Worm (Caenorhabditis elegans) whole organism, L2 larva: ENCODE data around the gene D1086.18.
A peak's percentile ranks its signal among the peaks of the same experiment; 100 is the strongest.

Experiments
- C34F6.9 ChIP-seq: fragments of 150-350 bp; optimal IDR thresholded peaks from 2 replicates; lab custom pipeline; 2014; ENCODE audit warnings: missing biosample characterization, missing genetic modification characterization
- F13H6.1 ChIP-seq: sonication (generic microtip); optimal IDR thresholded peaks from 2 replicates; lab custom pipeline; 2016; ENCODE audit warnings: missing genetic modification characterization, missing compliant biosample characterization
- R02D3.7 ChIP-seq: fragments of 150-350 bp; optimal IDR thresholded peaks from 2 replicates; lab custom pipeline; 2014; ENCODE audit warnings: missing biosample characterization, missing genetic modification characterization
- Y55F3AM.14 ChIP-seq: fragments of 200-800 bp; sonication (Bioruptor generic); optimal IDR thresholded peaks from 2 replicates; lab custom pipeline; 2018; ENCODE audit warnings: mild to moderate bottlenecking, missing genetic modification characterization, missing compliant biosample characterization
- ZK546.5 ChIP-seq: sonication (generic microtip); optimal IDR thresholded peaks from 2 replicates; lab custom pipeline; 2017; ENCODE audit warnings: missing biosample characterization, missing genetic modification characterization
- alr-1 ChIP-seq: fragments of 150-350 bp; optimal IDR thresholded peaks from 2 replicates; lab custom pipeline; 2014; ENCODE audit warnings: missing biosample characterization, missing genetic modification characterization
- aly-2 ChIP-seq: fragments of 150-350 bp; optimal IDR thresholded peaks from 2 replicates; lab custom pipeline; 2014; ENCODE audit warnings: missing biosample characterization, missing genetic modification characterization
- ama-1 ChIP-seq: fragments of 150-350 bp; optimal IDR thresholded peaks from 2 replicates; lab custom pipeline; 2018; ENCODE audit warnings: inconsistent platforms
- blmp-1 ChIP-seq: sonication (generic microtip); optimal IDR thresholded peaks from 2 replicates; lab custom pipeline; 2017; ENCODE audit warnings: missing genetic modification characterization, mild to moderate bottlenecking, missing compliant biosample characterization, antibody characterized with exemption, moderate library complexity; ENCODE audit not compliant: insufficient read depth
- ceh-16 ChIP-seq: fragments of 150-350 bp; optimal IDR thresholded peaks from 2 replicates; lab custom pipeline; 2014; ENCODE audit warnings: missing biosample characterization, missing genetic modification characterization
- ceh-82 ChIP-seq: fragments of 150-350 bp; optimal IDR thresholded peaks from 2 replicates; lab custom pipeline; 2014; ENCODE audit warnings: missing biosample characterization, missing genetic modification characterization
- crh-2 ChIP-seq: sonication (generic microtip); optimal IDR thresholded peaks from 2 replicates; lab custom pipeline; 2017; ENCODE audit warnings: missing biosample characterization, missing genetic modification characterization
- dmd-4 ChIP-seq: sonication (generic microtip); optimal IDR thresholded peaks from 2 replicates; lab custom pipeline; 2017; ENCODE audit warnings: missing biosample characterization, missing genetic modification characterization
- egl-27 ChIP-seq: sonication (generic microtip); optimal IDR thresholded peaks from 3 replicates; lab custom pipeline; 2017; ENCODE audit warnings: missing biosample characterization, missing genetic modification reagents, missing genetic modification characterization
- elt-1 ChIP-seq: fragments of 150-350 bp; optimal IDR thresholded peaks from 2 replicates; lab custom pipeline; 2014; ENCODE audit warnings: missing biosample characterization, missing genetic modification characterization
- elt-3 ChIP-seq: sonication (generic microtip); optimal IDR thresholded peaks from 2 replicates; lab custom pipeline; 2017; ENCODE audit warnings: missing biosample characterization, missing genetic modification characterization
- fos-1 ChIP-seq: fragments of 150-350 bp; optimal IDR thresholded peaks from 2 replicates; lab custom pipeline; 2014; ENCODE audit warnings: missing biosample characterization, missing genetic modification characterization
- gmeb-1 ChIP-seq: fragments of 150-350 bp; optimal IDR thresholded peaks from 2 replicates; lab custom pipeline; 2014; ENCODE audit warnings: missing biosample characterization, missing genetic modification characterization
- lin-11 ChIP-seq: fragments of 150-350 bp; sonication (generic microtip); optimal IDR thresholded peaks from 2 replicates; lab custom pipeline; 2014; ENCODE audit warnings: missing biosample characterization, missing genetic modification characterization, inconsistent platforms, mixed read lengths
- lin-13 ChIP-seq: fragments of 150-350 bp; optimal IDR thresholded peaks from 2 replicates; lab custom pipeline; 2014; ENCODE audit warnings: missing biosample characterization, missing genetic modification reagents, missing genetic modification characterization
- lin-39 ChIP-seq: fragments of 150-350 bp; optimal IDR thresholded peaks from 2 replicates; lab custom pipeline; 2014; ENCODE audit warnings: missing biosample characterization, missing genetic modification reagents, missing genetic modification characterization
- lsy-2 ChIP-seq, 2 experiments: fragments of 150-350 bp in 1 of 2; sonication (generic microtip) in 1 of 2; optimal IDR thresholded peaks; 2 replicates each; lab custom pipeline; 2014 to 2017; ENCODE audit warnings: missing biosample characterization in 2 of 2, missing genetic modification characterization in 2 of 2
- mab-5 ChIP-seq: fragments of 150-350 bp; optimal IDR thresholded peaks from 2 replicates; lab custom pipeline; 2014; ENCODE audit warnings: missing biosample characterization, missing genetic modification characterization
- mbf-1 ChIP-seq: sonication (generic microtip); optimal IDR thresholded peaks from 2 replicates; lab custom pipeline; 2017; ENCODE audit warnings: missing biosample characterization, missing genetic modification characterization
- mdl-1 ChIP-seq, 2 experiments: fragments of 150-350 bp in 1 of 2; sonication (generic microtip) in 1 of 2; optimal IDR thresholded peaks; 2 replicates each; lab custom pipeline; 2017; ENCODE audit warnings: missing biosample characterization in 2 of 2, missing genetic modification characterization in 2 of 2
- nhr-10 ChIP-seq: sonication (generic microtip); optimal IDR thresholded peaks from 2 replicates; lab custom pipeline; 2017; ENCODE audit warnings: missing biosample characterization, missing genetic modification characterization
- nhr-11 ChIP-seq: fragments of 150-350 bp; optimal IDR thresholded peaks from 2 replicates; lab custom pipeline; 2014; ENCODE audit warnings: missing biosample characterization, missing genetic modification characterization
- nhr-12 ChIP-seq: fragments of 150-350 bp; optimal IDR thresholded peaks from 2 replicates; lab custom pipeline; 2014; ENCODE audit warnings: missing biosample characterization, missing genetic modification characterization
- nhr-129 ChIP-seq: fragments of 150-350 bp; optimal IDR thresholded peaks from 2 replicates; lab custom pipeline; 2014; ENCODE audit warnings: missing biosample characterization, missing genetic modification characterization
- nhr-21 ChIP-seq: fragments of 150-350 bp; optimal IDR thresholded peaks from 2 replicates; lab custom pipeline; 2014; ENCODE audit warnings: missing biosample characterization, missing genetic modification characterization
- nhr-23 ChIP-seq: fragments of 150-350 bp; optimal IDR thresholded peaks from 2 replicates; lab custom pipeline; 2014; ENCODE audit warnings: missing biosample characterization, missing genetic modification reagents, missing genetic modification characterization
- nhr-237 ChIP-seq: fragments of 150-350 bp; optimal IDR thresholded peaks from 2 replicates; lab custom pipeline; 2014; ENCODE audit warnings: missing biosample characterization, missing genetic modification characterization
- nhr-25 ChIP-seq: fragments of 150-350 bp; sonication (generic microtip); optimal IDR thresholded peaks from 3 replicates; lab custom pipeline; 2014; ENCODE audit warnings: missing biosample characterization, missing genetic modification characterization
- nhr-6 ChIP-seq: fragments of 150-350 bp; optimal IDR thresholded peaks from 2 replicates; lab custom pipeline; 2014; ENCODE audit warnings: missing biosample characterization, missing genetic modification characterization
- nhr-77 ChIP-seq: fragments of 150-350 bp; optimal IDR thresholded peaks from 2 replicates; lab custom pipeline; 2014; ENCODE audit warnings: missing biosample characterization, missing genetic modification characterization
- peb-1 ChIP-seq: fragments of 150-350 bp; optimal IDR thresholded peaks from 2 replicates; lab custom pipeline; 2014; ENCODE audit warnings: missing biosample characterization, missing genetic modification characterization
- sem-4 ChIP-seq: fragments of 150-350 bp; optimal IDR thresholded peaks from 2 replicates; lab custom pipeline; 2014; ENCODE audit warnings: missing biosample characterization, missing genetic modification reagents, missing genetic modification characterization
- skn-1 ChIP-seq: sonication (generic microtip); optimal IDR thresholded peaks from 2 replicates; lab custom pipeline; 2017; ENCODE audit warnings: missing biosample characterization, missing genetic modification characterization
- sma-3 ChIP-seq: sonication (generic microtip); optimal IDR thresholded peaks from 2 replicates; lab custom pipeline; 2016; ENCODE audit warnings: missing genetic modification reagents, missing genetic modification characterization, missing compliant biosample characterization
- sma-9 ChIP-seq, 2 experiments: fragments of 150-350 bp in 1 of 2; sonication (generic microtip) in 1 of 2; optimal IDR thresholded peaks; 2 replicates each; lab custom pipeline; 2014 to 2016; ENCODE audit warnings: missing genetic modification characterization in 2 of 2, mild to moderate bottlenecking in 1 of 2, missing biosample characterization in 1 of 2, missing compliant biosample characterization in 1 of 2, missing genetic modification reagents in 1 of 2, moderate library complexity in 1 of 2
- snpc-4 ChIP-seq: fragments of 150-350 bp; optimal IDR thresholded peaks from 2 replicates; lab custom pipeline; 2014; ENCODE audit warnings: missing biosample characterization, missing genetic modification characterization
- unc-39 ChIP-seq: fragments of 150-350 bp; optimal IDR thresholded peaks from 2 replicates; lab custom pipeline; 2014; ENCODE audit warnings: missing biosample characterization, missing genetic modification characterization
- unc-55 ChIP-seq: fragments of 150-350 bp; sonication (generic microtip); optimal IDR thresholded peaks from 3 replicates; lab custom pipeline; 2014; ENCODE audit warnings: missing biosample characterization, missing genetic modification reagents, missing genetic modification characterization
- unc-62 ChIP-seq: fragments of 150-350 bp; optimal IDR thresholded peaks from 2 replicates; lab custom pipeline; 2014; ENCODE audit warnings: missing biosample characterization, missing genetic modification reagents, missing genetic modification characterization
- zag-1 ChIP-seq: fragments of 150-350 bp; optimal IDR thresholded peaks from 2 replicates; lab custom pipeline; 2014; ENCODE audit warnings: missing biosample characterization, missing genetic modification characterization
- ztf-1 ChIP-seq: fragments of 200-800 bp; sonication (Bioruptor generic); conservative IDR thresholded peaks from 2 replicates; pipeline ENCODE4 v1.3.6; 2022; ENCODE audit warnings: missing genetic modification characterization, missing compliant biosample characterization
- ztf-11 ChIP-seq: sonication (generic microtip); optimal IDR thresholded peaks from 2 replicates; lab custom pipeline; 2017; ENCODE audit warnings: missing biosample characterization, missing genetic modification characterization
- ztf-4 ChIP-seq: fragments of 150-350 bp; optimal IDR thresholded peaks from 2 replicates; lab custom pipeline; 2014; ENCODE audit warnings: missing biosample characterization, missing genetic modification characterization

Gene D1086.18

DNA sequence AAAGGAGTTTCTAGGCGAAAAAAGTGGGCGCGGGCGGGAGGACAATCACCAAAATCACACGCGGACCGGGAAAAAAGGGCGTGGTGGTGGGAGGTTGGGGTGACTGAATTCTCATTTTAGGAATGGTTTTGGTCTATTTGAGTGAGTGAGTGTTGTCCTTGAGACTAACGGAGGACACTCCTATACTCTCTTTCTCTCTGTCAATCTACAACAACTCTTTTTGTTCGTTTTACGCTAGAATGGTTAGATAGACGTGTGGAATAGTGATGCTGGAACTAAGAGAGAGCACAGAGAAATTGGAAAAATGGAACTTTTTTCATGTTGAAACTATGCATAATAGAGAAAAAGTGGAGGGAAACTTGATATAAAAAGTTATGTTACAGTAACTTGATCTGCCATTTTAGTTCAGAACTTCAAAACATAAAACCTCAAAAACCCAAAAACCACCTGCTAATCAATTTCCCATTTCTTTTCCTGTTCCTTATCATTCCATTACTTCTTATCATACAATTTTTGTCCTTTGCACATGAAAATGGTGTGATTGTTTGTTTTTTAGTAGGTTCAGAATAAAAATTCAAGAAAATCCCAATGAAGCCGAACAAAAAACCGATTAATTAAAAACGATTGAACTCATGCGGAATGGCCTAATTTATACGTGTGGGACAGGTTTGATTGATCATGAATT, 49.2 kb downstream of the D1086.18 start:
- TF ChIP-seq nhr-25 (tag; lab: Kevin White, UChicago) (peak; percentile 29), fos-1 (tag; lab: Kevin White, UChicago) (peak; percentile 75), nhr-77 (tag; lab: Kevin White, UChicago) (no peak)

- TF ChIP-seq dmd-4 (tag; lab: Kevin White, UChicago) (no peak), aly-2 (tag; lab: Kevin White, UChicago) (no peak), skn-1 (no peak), crh-2 (tag; lab: Kevin White, UChicago) (peak; percentile 60), sma-3 (GFP tag; lab: Kevin White, UChicago) (peak; percentile 84), lin-13 (GFP tag; lab: Kevin White, UChicago) (peak; percentile 32), alr-1 (tag; lab: Kevin White, UChicago) (no peak), ZK546.5 (no peak), nhr-12 (no peak), fos-1 (tag; lab: Kevin White, UChicago) (peak; percentile 87), nhr-77 (tag; lab: Kevin White, UChicago) (no peak), ztf-1 (GFP tag; lab: Robert Waterston, UW) (no peak), mdl-1 (tag; optimal IDR thresholded peaks at IDR 0.05; lab: Kevin White, UChicago) (peak; percentile 28 to 70), ztf-4 (no peak), nhr-237 (no peak), nhr-21 (tag; lab: Kevin White, UChicago) (peak; percentile 63), unc-39 (tag; lab: Kevin White, UChicago) (no peak), F13H6.1 (peak; percentile 86), sma-9 (GFP tag; optimal IDR thresholded peaks at IDR 0.05; lab: Kevin White, UChicago) (peak; percentile 78), sma-9 (tag; optimal IDR thresholded peaks at IDR 0.05; lab: Kevin White, UChicago) (no peak), ceh-82 (tag; lab: Kevin White, UChicago) (peak; percentile 37), blmp-1 (tag; lab: Kevin White, UChicago) (peak; percentile 50), zag-1 (tag; lab: Kevin White, UChicago) (peak; percentile 31), peb-1 (tag; lab: Kevin White, UChicago) (no peak), elt-1 (tag; lab: Kevin White, UChicago) (no peak), lin-11 (tag; lab: Kevin White, UChicago) (no peak), nhr-129 (peak; percentile 92), ceh-16 (tag; lab: Kevin White, UChicago) (peak; percentile 56), nhr-6 (tag; lab: Kevin White, UChicago) (no peak), sem-4 (peak; percentile 14), mbf-1 (no peak), elt-3 (tag; lab: Kevin White, UChicago) (no peak), ama-1 (lab: Kevin White, UChicago) (no peak), nhr-25 (tag; lab: Kevin White, UChicago) (peak; percentile 75), snpc-4 (tag; lab: Kevin White, UChicago) (peak; percentile 12), C34F6.9 (tag; lab: Kevin White, UChicago) (peak; percentile 79), mab-5 (no peak), lsy-2 (tag; optimal IDR thresholded peaks at IDR 0.05; lab: Kevin White, UChicago) (peak; percentile 6 to 62), unc-55 (GFP tag; lab: Kevin White, UChicago) (peak; percentile 69), R02D3.7 (tag; lab: Kevin White, UChicago) (no peak), unc-62 (GFP tag; lab: Kevin White, UChicago) (no peak), egl-27 (peak; percentile 76), lin-39 (no peak), gmeb-1 (tag; lab: Kevin White, UChicago) (peak; percentile 42), nhr-10 (no peak), nhr-23 (tag; lab: Kevin White, UChicago) (no peak), Y55F3AM.14 (GFP tag; lab: Kevin White, UChicago) (no peak), ztf-11 (tag; lab: Kevin White, UChicago) (no peak), nhr-11 (tag; lab: Kevin White, UChicago) (no peak)
- TF ChIP-seq, all 48 proteins: peak for 21
Measured at ce11 chrV:14136152-14136551, 50.5 kb downstream of the D1086.18 start.
